Fruit fly (Drosophila melanogaster) whole organism, embryonic: ENCODE results near the gene CG10747.

ENCODE experiments used
- Ada2b ChIP-seq: fragments of 200-800 bp; sonication (Bioruptor generic); IDR thresholded peaks from 2 replicates; pipeline ENCODE4 v1.3.6; 2022; ENCODE audit warnings: missing biosample characterization, missing genetic modification characterization
- CG11398 ChIP-seq: fragments of 200-800 bp; sonication (Bioruptor generic); optimal IDR thresholded peaks from 2 replicates; lab custom pipeline; 2016; ENCODE audit warnings: missing biosample characterization, missing genetic modification characterization
- CG12104 ChIP-seq: fragments of 200-800 bp; sonication (Bioruptor generic); optimal IDR thresholded peaks from 3 replicates; lab custom pipeline; 2016; ENCODE audit warnings: missing biosample characterization, missing genetic modification characterization
- CG12391 ChIP-seq: fragments of 200-800 bp; sonication (Bioruptor generic); optimal IDR thresholded peaks from 3 replicates; lab custom pipeline; 2018; ENCODE audit warnings: missing biosample characterization, mild to moderate bottlenecking, missing genetic modification characterization, moderate library complexity
- CG14965 ChIP-seq: fragments of 200-800 bp; sonication (Bioruptor generic); optimal IDR thresholded peaks from 2 replicates; lab custom pipeline; 2016; ENCODE audit warnings: missing biosample characterization, missing genetic modification characterization, borderline replicate concordance
- CG1529 ChIP-seq: fragments of 200-800 bp; sonication (Bioruptor generic); optimal IDR thresholded peaks from 3 replicates; lab custom pipeline; 2018; ENCODE audit warnings: missing biosample characterization, missing genetic modification characterization
- CG15601 ChIP-seq: fragments of 200-800 bp; sonication (Bioruptor generic); optimal IDR thresholded peaks from 3 replicates; lab custom pipeline; 2019; ENCODE audit warnings: missing biosample characterization, mild to moderate bottlenecking, missing genetic modification characterization, moderate library complexity
- CG16863 ChIP-seq: fragments of 200-800 bp; sonication (Bioruptor generic); optimal IDR thresholded peaks from 3 replicates; lab custom pipeline; 2016; ENCODE audit warnings: missing biosample characterization, missing genetic modification characterization
- CG32767 ChIP-seq: fragments of 200-800 bp; sonication (Bioruptor generic); IDR thresholded peaks from 2 replicates; pipeline ENCODE4 v1.3.6; 2022; ENCODE audit warnings: missing biosample characterization, missing genetic modification characterization
- CG4730 ChIP-seq: fragments of 200-800 bp; sonication (Bioruptor generic); IDR thresholded peaks from 2 replicates; pipeline ENCODE4 v1.3.6; 2022; ENCODE audit warnings: missing biosample characterization, missing genetic modification characterization
- CG5180 ChIP-seq: fragments of 200-800 bp; sonication (Bioruptor generic); optimal IDR thresholded peaks from 3 replicates; lab custom pipeline; 2017; ENCODE audit warnings: missing biosample characterization, missing genetic modification characterization, mild to moderate bottlenecking, moderate library complexity, missing genetic modification reagents
- CG6854 ChIP-seq: fragments of 200-800 bp; sonication (Bioruptor generic); optimal IDR thresholded peaks from 3 replicates; lab custom pipeline; 2017; ENCODE audit warnings: missing biosample characterization, mild to moderate bottlenecking, missing genetic modification characterization
- CG8089 ChIP-seq: fragments of 200-800 bp; sonication (Bioruptor generic); optimal IDR thresholded peaks from 3 replicates; lab custom pipeline; 2016; ENCODE audit warnings: missing biosample characterization, missing genetic modification characterization
- CG8944 ChIP-seq: fragments of 200-800 bp; sonication (Bioruptor generic); optimal IDR thresholded peaks from 3 replicates; lab custom pipeline; 2016; ENCODE audit warnings: missing biosample characterization, missing genetic modification characterization
- Chrac-16 ChIP-seq: fragments of 200-800 bp; sonication (Bioruptor generic); optimal IDR thresholded peaks from 3 replicates; lab custom pipeline; 2016; ENCODE audit warnings: missing biosample characterization, missing genetic modification characterization
- CkIIα-i1 ChIP-seq: fragments of 200-800 bp; sonication (Bioruptor generic); IDR thresholded peaks from 2 replicates; pipeline ENCODE4 v1.3.6; 2022; ENCODE audit warnings: missing biosample characterization, missing genetic modification characterization
- CoRest ChIP-seq: fragments of 200-800 bp; sonication (Bioruptor generic); optimal IDR thresholded peaks from 3 replicates; lab custom pipeline; 2018; ENCODE audit warnings: missing biosample characterization, mild to moderate bottlenecking, missing genetic modification characterization, moderate library complexity
- D19B ChIP-seq: fragments of 200-800 bp; sonication (Bioruptor generic); optimal IDR thresholded peaks from 2 replicates; lab custom pipeline; 2017; ENCODE audit warnings: missing biosample characterization, mild to moderate bottlenecking, missing genetic modification characterization
- Dfd ChIP-seq, 2 experiments: fragments of >200 bp; optimal IDR thresholded peaks; 2 replicates each; lab custom pipeline; 2017; ENCODE audit warnings: missing biosample characterization in 2 of 2, missing genetic modification characterization in 2 of 2
- Dip3 ChIP-seq: fragments of 200-800 bp; sonication (Bioruptor generic); optimal IDR thresholded peaks from 3 replicates; lab custom pipeline; 2016; ENCODE audit warnings: missing biosample characterization, missing genetic modification characterization
- Dref ChIP-seq: fragments of 200-800 bp; sonication (Bioruptor generic); IDR thresholded peaks from 2 replicates; pipeline ENCODE4 v1.3.6; 2022; ENCODE audit warnings: missing biosample characterization, missing genetic modification characterization
- ERR ChIP-seq: fragments of 200-800 bp; sonication (Bioruptor generic); optimal IDR thresholded peaks from 2 replicates; lab custom pipeline; 2016; ENCODE audit warnings: missing biosample characterization, missing genetic modification characterization
- Eip74EF ChIP-seq, 2 experiments: fragments of 200-800 bp in 1 of 2; fragments of >200 bp in 1 of 2; sonication (Bioruptor generic) in 1 of 2; optimal IDR thresholded peaks; 2 replicates each; lab custom pipeline; 2017 to 2019; ENCODE audit warnings: missing biosample characterization in 2 of 2, missing genetic modification characterization in 2 of 2, mild to moderate bottlenecking in 1 of 2, moderate library complexity in 1 of 2
- Hand ChIP-seq: fragments of 200-800 bp; sonication (Bioruptor generic); optimal IDR thresholded peaks from 2 replicates; lab custom pipeline; 2017; ENCODE audit warnings: mild to moderate bottlenecking, missing biosample characterization, missing genetic modification reagents, missing genetic modification characterization
- Hr39 ChIP-seq: fragments of >200 bp; optimal IDR thresholded peaks from 2 replicates; lab custom pipeline; 2017
- Hr78 ChIP-seq, 2 experiments: fragments of 200-800 bp in 1 of 2; fragments of >200 bp in 1 of 2; sonication (Bioruptor generic) in 1 of 2; optimal IDR thresholded peaks; 2 replicates each; lab custom pipeline; 2017 to 2019; ENCODE audit warnings: missing biosample characterization in 2 of 2, missing genetic modification characterization in 2 of 2, mild to moderate bottlenecking in 1 of 2, moderate library complexity in 1 of 2
- MBD-R2 ChIP-seq: fragments of 200-800 bp; sonication (Bioruptor generic); IDR thresholded peaks from 2 replicates; pipeline ENCODE4 v1.3.6; 2022; ENCODE audit warnings: missing biosample characterization, missing genetic modification characterization
- Med ChIP-seq: fragments of 200-800 bp; sonication (Bioruptor generic); peaks from one replicate; lab custom pipeline; 2016; ENCODE audit warnings: missing biosample characterization, missing genetic modification characterization, mild to moderate bottlenecking, inconsistent platforms, moderate library complexity
- Spps ChIP-seq: fragments of 200-800 bp; sonication (Bioruptor generic); optimal IDR thresholded peaks from 2 replicates; lab custom pipeline; 2018; ENCODE audit warnings: missing biosample characterization, mild to moderate bottlenecking, missing genetic modification characterization
- Sry-δ ChIP-seq: fragments of 200-800 bp; sonication (Bioruptor generic); optimal IDR thresholded peaks from 2 replicates; lab custom pipeline; 2016; ENCODE audit warnings: missing biosample characterization, missing genetic modification characterization
- ap ChIP-seq: fragments of 200-800 bp; sonication (Bioruptor generic); IDR thresholded peaks from 2 replicates; pipeline ENCODE4 v1.3.6; 2022; ENCODE audit warnings: missing biosample characterization, missing genetic modification characterization
- bbx ChIP-seq: fragments of 200-800 bp; sonication (Bioruptor generic); IDR thresholded peaks from 2 replicates; pipeline ENCODE4 v1.3.6; 2022; ENCODE audit warnings: missing biosample characterization, missing genetic modification characterization; ENCODE audit not compliant: partially characterized antibody
- crol ChIP-seq: fragments of 200-800 bp; sonication (Bioruptor generic); IDR thresholded peaks from 2 replicates; pipeline ENCODE4 v1.3.6; 2022; ENCODE audit warnings: missing biosample characterization, missing genetic modification characterization
- dati ChIP-seq: fragments of 200-800 bp; sonication (Bioruptor generic); IDR thresholded peaks from 2 replicates; pipeline ENCODE4 v1.3.6; 2022; ENCODE audit warnings: missing biosample characterization, missing genetic modification characterization
- disco-r ChIP-seq: fragments of 200-800 bp; sonication (Bioruptor generic); optimal IDR thresholded peaks from 2 replicates; lab custom pipeline; 2016; ENCODE audit warnings: missing biosample characterization, missing genetic modification characterization
- dmrt11E ChIP-seq: fragments of 200-800 bp; sonication (Bioruptor generic); optimal IDR thresholded peaks from 3 replicates; lab custom pipeline; 2018; ENCODE audit warnings: missing biosample characterization, mild to moderate bottlenecking, missing genetic modification characterization, moderate library complexity
- emc ChIP-seq: fragments of 200-800 bp; sonication (Bioruptor generic); optimal IDR thresholded peaks from 2 replicates; lab custom pipeline; 2016; ENCODE audit warnings: missing biosample characterization, missing genetic modification characterization
- gfzf ChIP-seq: fragments of 200-800 bp; sonication (Bioruptor generic); optimal IDR thresholded peaks from 2 replicates; lab custom pipeline; 2016; ENCODE audit warnings: missing biosample characterization, mild to moderate bottlenecking, missing genetic modification characterization, moderate library complexity
- jigr1 ChIP-seq: fragments of 200-800 bp; sonication (Bioruptor generic); IDR thresholded peaks from 3 replicates; pipeline ENCODE4 v1.3.6; 2022; ENCODE audit warnings: missing biosample characterization, missing genetic modification characterization
- kah ChIP-seq: fragments of 200-800 bp; sonication (Bioruptor generic); optimal IDR thresholded peaks from 2 replicates; lab custom pipeline; 2018; ENCODE audit warnings: missing biosample characterization, mild to moderate bottlenecking, missing genetic modification characterization
- mirr ChIP-seq: fragments of 200-800 bp; sonication (Bioruptor generic); optimal IDR thresholded peaks from 3 replicates; lab custom pipeline; 2018; ENCODE audit warnings: missing biosample characterization, mild to moderate bottlenecking, missing genetic modification characterization
- onecut ChIP-seq: fragments of 200-800 bp; sonication (Bioruptor generic); IDR thresholded peaks from 2 replicates; pipeline ENCODE4 v1.3.6; 2022; ENCODE audit warnings: missing biosample characterization, missing genetic modification characterization
- phol ChIP-seq: fragments of 200-800 bp; sonication (Bioruptor generic); optimal IDR thresholded peaks from 3 replicates; lab custom pipeline; 2018; ENCODE audit warnings: missing biosample characterization, mild to moderate bottlenecking, missing genetic modification characterization, moderate library complexity
- sd ChIP-seq: fragments of 200-800 bp; sonication (Bioruptor generic); optimal IDR thresholded peaks from 3 replicates; lab custom pipeline; 2018; ENCODE audit warnings: missing biosample characterization, mild to moderate bottlenecking, missing genetic modification characterization, moderate library complexity
- slbo ChIP-seq: fragments of 200-800 bp; sonication (Bioruptor generic); IDR thresholded peaks from 2 replicates; pipeline ENCODE4 v1.3.6; 2022; ENCODE audit warnings: missing biosample characterization, missing genetic modification characterization
- sr ChIP-seq: fragments of 200-800 bp; sonication (Bioruptor generic); IDR thresholded peaks from 3 replicates; pipeline ENCODE4 v1.3.6; 2022; ENCODE audit warnings: missing biosample characterization, missing genetic modification characterization
- ssp ChIP-seq: fragments of 200-800 bp; sonication (Bioruptor generic); IDR thresholded peaks from 2 replicates; pipeline ENCODE4 v1.3.6; 2022; ENCODE audit warnings: missing biosample characterization, missing genetic modification characterization
- stwl ChIP-seq: fragments of 200-800 bp; sonication (Bioruptor generic); optimal IDR thresholded peaks from 3 replicates; lab custom pipeline; 2018; ENCODE audit warnings: missing biosample characterization, mild to moderate bottlenecking, missing genetic modification characterization, moderate library complexity
- trh ChIP-seq: fragments of 200-800 bp; sonication (Bioruptor generic); optimal IDR thresholded peaks from 2 replicates; lab custom pipeline; 2016; ENCODE audit warnings: missing biosample characterization, missing genetic modification characterization

The CG10747 gene

DNA sequence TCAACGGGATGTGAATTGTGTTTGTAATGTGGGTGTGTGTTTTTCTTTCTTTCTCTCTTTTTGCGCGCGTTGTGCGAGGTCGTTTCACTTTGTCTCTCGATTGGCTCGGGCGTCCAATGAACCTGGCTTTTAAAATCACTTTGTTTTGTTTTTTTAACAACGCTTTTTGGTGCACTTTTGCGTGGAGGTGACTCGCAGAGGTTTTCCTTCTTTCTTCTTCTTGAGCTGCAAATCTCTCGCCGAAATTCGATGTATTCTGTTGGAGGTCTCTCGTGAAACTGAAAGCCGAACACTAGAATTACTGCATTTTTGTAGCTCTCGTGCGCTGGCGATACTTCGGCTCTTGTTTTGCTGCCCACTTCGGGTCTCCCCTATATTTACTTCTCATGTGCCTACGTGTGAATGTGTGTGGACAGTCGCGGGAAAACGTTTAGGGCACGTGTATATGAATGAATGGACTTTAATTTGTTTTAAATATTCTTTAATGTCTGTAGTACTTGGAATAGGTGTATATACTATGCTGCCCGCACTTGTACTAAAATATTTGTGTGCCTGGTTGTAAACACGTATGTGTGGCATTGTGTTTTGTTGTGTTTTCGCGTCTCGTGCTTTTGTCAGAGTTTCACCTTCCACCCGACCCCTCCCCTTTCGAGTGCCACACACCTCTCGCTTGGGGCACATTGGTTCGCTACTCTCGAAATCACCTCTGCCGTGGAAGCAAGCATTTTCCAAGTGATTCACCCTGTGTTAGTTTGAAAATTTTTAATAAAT lies 6.2 kb downstream of the CG10747 start, which contains the start of gene fok (continued):
- peak; percentile 99 for TF ChIP-seq Med (GFP tag; lab: Kevin White, UChicago)
- peak; percentile 45; the same call in 1 of the 2 replicates for TF ChIP-seq dati (GFP tag; lab: Robert Waterston, UW)
- peak; percentile 85 for TF ChIP-seq ssp (GFP tag; lab: Robert Waterston, UW)
- TF ChIP-seq sr = peak; percentile 88
- TF ChIP-seq CoRest (tag; lab: Kevin White, UChicago) = peak; percentile 97
- TF ChIP-seq Sry-δ (GFP tag; lab: Kevin White, UChicago) = peak; percentile 61
- TF ChIP-seq CG8944 (GFP tag; lab: Kevin White, UChicago) = peak; percentile 89
- peak; percentile 73; the same call in 2 of the 3 replicates for TF ChIP-seq jigr1 (GFP tag; lab: Robert Waterston, UW)
- TF ChIP-seq Hr78 (GFP tag; optimal IDR thresholded peaks at IDR 0.05; lab: Kevin White, UChicago) = peak in 1 of 2 experiments; percentile 98
- peak; percentile 93 for TF ChIP-seq onecut (GFP tag; lab: Robert Waterston, UW)
- peak; percentile 92 for TF ChIP-seq disco-r (GFP tag; lab: Kevin White, UChicago)
- peak; percentile 90 for TF ChIP-seq CG8089 (GFP tag; lab: Kevin White, UChicago)
- peak; percentile 92 for TF ChIP-seq Spps (tag; lab: Kevin White, UChicago)
- no peak for TF ChIP-seq Dfd (GFP tag; optimal IDR thresholded peaks at IDR 0.05; lab: Kevin White, UChicago)
- TF ChIP-seq Chrac-16 = peak; percentile 94
- TF ChIP-seq sd = peak; percentile 99
- peak; percentile 92 for TF ChIP-seq CG5180 (GFP tag; lab: Kevin White, UChicago)
- TF ChIP-seq Hr39 = no peak
- TF ChIP-seq crol = peak; percentile 96
- peak; percentile 97 for TF ChIP-seq Hand (GFP tag; lab: Kevin White, UChicago)
- peak; percentile 95 for TF ChIP-seq CG6854 (GFP tag; lab: Kevin White, UChicago)
- TF ChIP-seq CG12104 (GFP tag; lab: Kevin White, UChicago) = peak; percentile 98
- peak; percentile 84 for TF ChIP-seq ap (GFP tag; lab: Robert Waterston, UW)
- peak; percentile 91 for TF ChIP-seq kah (GFP tag; lab: Kevin White, UChicago)
- no peak for TF ChIP-seq CkIIα-i1
- TF ChIP-seq ERR (GFP tag; lab: Kevin White, UChicago) = peak; percentile 93
- peak; percentile 95 for TF ChIP-seq CG16863
- TF ChIP-seq Eip74EF (GFP tag; optimal IDR thresholded peaks at IDR 0.05; lab: Kevin White, UChicago) = peak in 1 of 2 experiments; percentile 96
- peak; percentile 76 for TF ChIP-seq trh
- TF ChIP-seq slbo (GFP tag; lab: Robert Waterston, UW) = peak; percentile 94
- peak; percentile 90 for TF ChIP-seq dmrt11E (tag; lab: Kevin White, UChicago)
- peak; percentile 99 for TF ChIP-seq mirr
- peak; percentile 38 for TF ChIP-seq CG14965 (GFP tag; lab: Kevin White, UChicago)
- peak; percentile 98 for TF ChIP-seq CG12391 (tag; lab: Kevin White, UChicago)
- TF ChIP-seq emc (GFP tag; lab: Kevin White, UChicago) = peak; percentile 71
- TF ChIP-seq CG32767 (GFP tag; lab: Robert Waterston, UW) = peak; percentile 93
- TF ChIP-seq MBD-R2 (GFP tag; lab: Robert Waterston, UW) = peak; percentile 89
- peak; percentile 91 for TF ChIP-seq Ada2b (GFP tag; lab: Robert Waterston, UW)
- TF ChIP-seq gfzf = peak; percentile 6
- peak; percentile 86 for TF ChIP-seq D19B (GFP tag; lab: Kevin White, UChicago)
- TF ChIP-seq CG1529 (GFP tag; lab: Kevin White, UChicago) = peak; percentile 96
- peak; percentile 24 for TF ChIP-seq stwl (tag; lab: Kevin White, UChicago)
- peak; percentile 55; the same call in 1 of the 2 replicates for TF ChIP-seq bbx (GFP tag; lab: Robert Waterston, UW)
- peak; percentile 95 for TF ChIP-seq CG15601 (tag; lab: Kevin White, UChicago)
- TF ChIP-seq CG11398 = peak; percentile 92
- TF ChIP-seq Dref (GFP tag; lab: Robert Waterston, UW) = 0 out of 2 replicates have a peak, but pooled peaks have one; percentile 33
- peak; percentile 82 for TF ChIP-seq CG4730 (GFP tag; lab: Robert Waterston, UW)
- TF ChIP-seq Dip3 = peak; percentile 92
- TF ChIP-seq phol = peak; percentile 93
